Worm (Caenorhabditis elegans) whole organism, L4 larva: Measurements from ENCODE around the gene ndub-5.

Experiments
- F37D6.2 ChIP-seq: sonication (generic microtip); optimal IDR thresholded peaks from 2 replicates; lab custom pipeline; 2016; ENCODE audit warnings: mild to moderate bottlenecking, missing genetic modification characterization, missing compliant biosample characterization
- F49E8.2 ChIP-seq: sonication (generic microtip); optimal IDR thresholded peaks from 2 replicates; lab custom pipeline; 2016; ENCODE audit warnings: missing compliant biosample characterization, mild to moderate bottlenecking, missing genetic modification characterization, borderline replicate concordance
- Y105C5A.15 ChIP-seq: fragments of 200-800 bp; sonication (Bioruptor generic); IDR thresholded peaks from 2 replicates; pipeline ENCODE4 v1.3.6; 2022; ENCODE audit warnings: missing genetic modification characterization, missing compliant biosample characterization
- ZK337.2 ChIP-seq: fragments of 200-800 bp; sonication (Bioruptor generic); IDR thresholded peaks from 2 replicates; pipeline ENCODE4 v1.3.6; 2022; ENCODE audit warnings: missing genetic modification reagents, missing genetic modification characterization, missing compliant biosample characterization
- ZK546.5 ChIP-seq, 2 experiments: sonication (generic microtip); optimal IDR thresholded peaks; 2 replicates each; lab custom pipeline; 2017; ENCODE audit warnings: missing biosample characterization in 2 of 2, missing genetic modification characterization in 2 of 2
- aha-1 ChIP-seq: fragments of 150-350 bp; peaks from one replicate; lab custom pipeline; 2014; ENCODE audit warnings: missing biosample characterization, missing genetic modification characterization
- ceh-20 ChIP-seq: fragments of 200-800 bp; sonication (Bioruptor generic); IDR thresholded peaks from 2 replicates; pipeline ENCODE4 v1.3.6; 2022; ENCODE audit warnings: missing genetic modification reagents, missing genetic modification characterization, missing compliant biosample characterization
- ceh-28 ChIP-seq: fragments of 150-350 bp; optimal IDR thresholded peaks from 2 replicates; lab custom pipeline; 2014; ENCODE audit warnings: missing biosample characterization, missing genetic modification reagents, missing genetic modification characterization
- ceh-82 ChIP-seq: sonication (generic microtip); optimal IDR thresholded peaks from 2 replicates; lab custom pipeline; 2017; ENCODE audit warnings: missing biosample characterization, missing genetic modification characterization
- daf-19 ChIP-seq: fragments of 200-800 bp; sonication (Bioruptor generic); conservative IDR thresholded peaks from 2 replicates; pipeline ENCODE4 v1.3.6; 2022; ENCODE audit warnings: missing genetic modification characterization, missing compliant biosample characterization
- daf-8 ChIP-seq: fragments of 200-800 bp; sonication (Bioruptor generic); IDR thresholded peaks from 2 replicates; pipeline ENCODE4 v1.3.6; 2022; ENCODE audit warnings: missing genetic modification characterization, missing compliant biosample characterization
- dmd-6 ChIP-seq: fragments of 200-800 bp; sonication (Bioruptor generic); IDR thresholded peaks from 2 replicates; pipeline ENCODE4 v1.3.6; 2022; ENCODE audit warnings: missing genetic modification reagents, missing genetic modification characterization, missing compliant biosample characterization
- dpl-1 ChIP-seq: fragments of 150-350 bp; optimal IDR thresholded peaks from 2 replicates; lab custom pipeline; 2014; ENCODE audit warnings: missing biosample characterization, missing genetic modification reagents, missing genetic modification characterization
- duxl-1 ChIP-seq: sonication (generic microtip); optimal IDR thresholded peaks from 2 replicates; lab custom pipeline; 2016; ENCODE audit warnings: mild to moderate bottlenecking, missing genetic modification characterization, moderate library complexity, missing compliant biosample characterization; ENCODE audit not compliant: poor library complexity
- dve-1 ChIP-seq: sonication (generic microtip); optimal IDR thresholded peaks from 2 replicates; lab custom pipeline; 2017; ENCODE audit warnings: antibody characterized with exemption, mild to moderate bottlenecking, missing genetic modification characterization, missing compliant biosample characterization; ENCODE audit not compliant: insufficient read depth
- egl-27 ChIP-seq: sonication (generic microtip); optimal IDR thresholded peaks from 3 replicates; lab custom pipeline; 2017; ENCODE audit warnings: missing biosample characterization, missing genetic modification reagents, missing genetic modification characterization
- fkh-10 ChIP-seq: fragments of 150-350 bp; optimal IDR thresholded peaks from 2 replicates; lab custom pipeline; 2014; ENCODE audit warnings: missing biosample characterization, missing genetic modification reagents, missing genetic modification characterization
- fos-1 ChIP-seq: fragments of 150-350 bp; optimal IDR thresholded peaks from 2 replicates; lab custom pipeline; 2014; ENCODE audit warnings: missing biosample characterization, missing genetic modification characterization
- gei-8 ChIP-seq: fragments of 200-800 bp; sonication (Bioruptor generic); optimal IDR thresholded peaks from 2 replicates; lab custom pipeline; 2018; ENCODE audit warnings: mild to moderate bottlenecking, missing genetic modification characterization, missing compliant biosample characterization
- hif-1 ChIP-seq, 2 experiments: sonication (generic microtip); optimal IDR thresholded peaks; 2 replicates each; lab custom pipeline; 2016 to 2017; ENCODE audit warnings: missing compliant biosample characterization in 2 of 2, missing genetic modification characterization in 2 of 2, missing genetic modification reagents in 2 of 2, missing genotype in 2 of 2, mild to moderate bottlenecking in 1 of 2
- hlh-30 ChIP-seq: sonication (generic microtip); optimal IDR thresholded peaks from 2 replicates; lab custom pipeline; 2017; ENCODE audit warnings: antibody characterized with exemption, mild to moderate bottlenecking, missing genetic modification characterization, missing compliant biosample characterization; ENCODE audit not compliant: insufficient read depth
- hmg-1.1 ChIP-seq: fragments of 200-800 bp; sonication (Bioruptor generic); IDR thresholded peaks from 2 replicates; pipeline ENCODE4 v1.3.6; 2022; ENCODE audit warnings: missing genetic modification reagents, missing genetic modification characterization, missing compliant biosample characterization
- lin-1 ChIP-seq: fragments of 200-800 bp; sonication (Bioruptor generic); IDR thresholded peaks from 2 replicates; pipeline ENCODE4 v1.3.6; 2022; ENCODE audit warnings: missing genetic modification reagents, missing genetic modification characterization, missing compliant biosample characterization
- lin-13 ChIP-seq: fragments of 150-350 bp; optimal IDR thresholded peaks from 2 replicates; lab custom pipeline; 2014; ENCODE audit warnings: missing biosample characterization, missing genetic modification reagents, missing genetic modification characterization
- lin-15B ChIP-seq: fragments of 150-350 bp; sonication (generic microtip); optimal IDR thresholded peaks from 3 replicates; lab custom pipeline; 2014; ENCODE audit warnings: missing biosample characterization, missing genetic modification characterization
- lin-38 ChIP-seq: fragments of 200-800 bp; sonication (Bioruptor generic); IDR thresholded peaks from 2 replicates; pipeline ENCODE4 v1.3.6; 2022; ENCODE audit warnings: missing genetic modification reagents, missing genetic modification characterization, missing compliant biosample characterization
- lsy-2 ChIP-seq, 2 experiments: fragments of 150-350 bp in 1 of 2; sonication (generic microtip) in 1 of 2; optimal IDR thresholded peaks; 2 replicates each; lab custom pipeline; 2014 to 2017; ENCODE audit warnings: missing biosample characterization in 2 of 2, missing genetic modification characterization in 2 of 2
- madf-5 ChIP-seq, 2 experiments: fragments of 200-800 bp; sonication (Bioruptor generic); IDR thresholded peaks; 2 replicates each; pipeline ENCODE4 v1.3.6; 2022; ENCODE audit warnings: missing compliant biosample characterization in 2 of 2, missing genetic modification characterization in 2 of 2
- mdl-1 ChIP-seq, 2 experiments: fragments of 150-350 bp in 1 of 2; sonication (generic microtip) in 1 of 2; optimal IDR thresholded peaks; 2 replicates each; lab custom pipeline; 2014 to 2017; ENCODE audit warnings: missing biosample characterization in 2 of 2, missing genetic modification characterization in 2 of 2
- mep-1 ChIP-seq: fragments of 150-350 bp; sonication (generic microtip); optimal IDR thresholded peaks from 3 replicates; lab custom pipeline; 2014; ENCODE audit warnings: missing biosample characterization, missing genetic modification characterization
- mes-2 ChIP-seq: sonication (generic microtip); optimal IDR thresholded peaks from 2 replicates; lab custom pipeline; 2016; ENCODE audit warnings: missing genotype, mild to moderate bottlenecking, missing genetic modification characterization, missing compliant biosample characterization; ENCODE audit not compliant: poor library complexity, severe bottlenecking
- mxl-3 ChIP-seq: fragments of 200-800 bp; sonication (Bioruptor generic); optimal IDR thresholded peaks from 2 replicates; lab custom pipeline; 2018; ENCODE audit warnings: mild to moderate bottlenecking, missing genetic modification characterization, missing compliant biosample characterization
- nhr-111 ChIP-seq: fragments of 200-800 bp; sonication (Bioruptor generic); optimal IDR thresholded peaks from 2 replicates; lab custom pipeline; 2018; ENCODE audit warnings: mild to moderate bottlenecking, missing genetic modification characterization, missing compliant biosample characterization
- nhr-237 ChIP-seq: sonication (generic microtip); optimal IDR thresholded peaks from 2 replicates; lab custom pipeline; 2017; ENCODE audit warnings: missing biosample characterization, missing genetic modification characterization
- nhr-25 ChIP-seq: sonication (generic microtip); optimal IDR thresholded peaks from 2 replicates; lab custom pipeline; 2017; ENCODE audit warnings: missing genetic modification characterization, mild to moderate bottlenecking, missing compliant biosample characterization, antibody characterized with exemption, moderate library complexity, borderline replicate concordance; ENCODE audit not compliant: insufficient read depth
- nhr-41 ChIP-seq: fragments of 200-800 bp; sonication (Bioruptor generic); IDR thresholded peaks from 2 replicates; pipeline ENCODE4 v1.3.6; 2022; ENCODE audit warnings: missing genetic modification reagents, missing genetic modification characterization, missing compliant biosample characterization
- nhr-76 ChIP-seq: fragments of 150-350 bp; optimal IDR thresholded peaks from 2 replicates; lab custom pipeline; 2014; ENCODE audit warnings: missing biosample characterization, missing genetic modification characterization
- nhr-77 ChIP-seq: fragments of 150-350 bp; optimal IDR thresholded peaks from 2 replicates; lab custom pipeline; 2014; ENCODE audit warnings: missing biosample characterization, missing genetic modification characterization
- pha-4 ChIP-seq, 2 experiments: fragments of 150-350 bp in 1 of 2; fragments of 200-800 bp in 1 of 2; sonication (Bioruptor generic) in 1 of 2; IDR thresholded peaks in 1 of 2; optimal IDR thresholded peaks in 1 of 2; 2 replicates each; pipeline versions ENCODE4 v1.3.6 to Lab custom; 2014 to 2022; ENCODE audit warnings: missing genetic modification characterization in 2 of 2, missing genetic modification reagents in 2 of 2, missing biosample characterization in 1 of 2, missing compliant biosample characterization in 1 of 2
- php-3 ChIP-seq: fragments of 200-800 bp; sonication (Bioruptor generic); IDR thresholded peaks from 2 replicates; pipeline ENCODE4 v1.3.6; 2022; ENCODE audit warnings: missing genetic modification reagents, missing genetic modification characterization, missing compliant biosample characterization
- pqm-1 ChIP-seq: sonication (generic microtip); optimal IDR thresholded peaks from 2 replicates; lab custom pipeline; 2017; ENCODE audit warnings: missing biosample characterization, missing genetic modification characterization
- rbr-2 ChIP-seq: sonication (generic microtip); optimal IDR thresholded peaks from 2 replicates; lab custom pipeline; 2016; ENCODE audit warnings: missing genotype, missing genetic modification characterization, missing compliant biosample characterization
- sdz-12 ChIP-seq: fragments of 200-800 bp; sonication (Bioruptor generic); optimal IDR thresholded peaks from 2 replicates; lab custom pipeline; 2018; ENCODE audit warnings: mild to moderate bottlenecking, missing genetic modification characterization, missing compliant biosample characterization
- set-16 ChIP-seq: fragments of 200-800 bp; sonication (Bioruptor generic); IDR thresholded peaks from 2 replicates; pipeline ENCODE4 v1.3.6; 2022; ENCODE audit warnings: missing genetic modification reagents, missing genetic modification characterization, missing compliant biosample characterization
- tag-97 ChIP-seq: fragments of 200-800 bp; sonication (Bioruptor generic); IDR thresholded peaks from 2 replicates; pipeline ENCODE4 v1.3.6; 2022; ENCODE audit warnings: missing genetic modification characterization, missing compliant biosample characterization
- tra-1 ChIP-seq: fragments of 200-800 bp; sonication (Bioruptor generic); IDR thresholded peaks from 2 replicates; pipeline ENCODE4 v1.3.6; 2022; ENCODE audit warnings: missing genetic modification reagents, missing genetic modification characterization, missing compliant biosample characterization
- unc-130 ChIP-seq: sonication (generic microtip); optimal IDR thresholded peaks from 2 replicates; lab custom pipeline; 2016; ENCODE audit warnings: missing genetic modification reagents, missing genetic modification characterization, missing compliant biosample characterization
- unc-39 ChIP-seq: sonication (generic microtip); optimal IDR thresholded peaks from 2 replicates; lab custom pipeline; 2017; ENCODE audit warnings: missing biosample characterization, missing genetic modification characterization
- zfp-3 ChIP-seq: fragments of 200-800 bp; sonication (Bioruptor generic); conservative IDR thresholded peaks from 2 replicates; pipeline ENCODE4 v1.3.6; 2022; ENCODE audit warnings: missing genetic modification reagents, missing genetic modification characterization, missing compliant biosample characterization

ndub-5 gene

ce11 chrII:5649236-5650004 lies 41.7 kb downstream of the ndub-5 start, which contains the start of the genes sam-4, F59E12.17 and zyg-1 (continued):
- no peak for TF ChIP-seq tra-1 (GFP tag; lab: Robert Waterston, UW)
- TF ChIP-seq madf-5 (GFP tag; IDR thresholded peaks at IDR 0.05; lab: Robert Waterston, UW), result no peak
- TF ChIP-seq fkh-10, result peak; percentile 13
- no peak for TF ChIP-seq ceh-28
- TF ChIP-seq dve-1 (tag; lab: Kevin White, UChicago), result no peak
- no peak for TF ChIP-seq fos-1
- TF ChIP-seq lin-13 (GFP tag; lab: Kevin White, UChicago), result no peak
- no peak for TF ChIP-seq pha-4 (GFP tag; IDR thresholded peaks at IDR 0.05; lab: Robert Waterston, UW)
- TF ChIP-seq pha-4 (tag; optimal IDR thresholded peaks at IDR 0.05; lab: Kevin White, UChicago), result peak; percentile 70
- TF ChIP-seq dmd-6, result no peak
- TF ChIP-seq zfp-3 (GFP tag; lab: Robert Waterston, UW), result no peak
- TF ChIP-seq sdz-12 (GFP tag; lab: Kevin White, UChicago), result no peak
- peak; percentile 50 for TF ChIP-seq aha-1 (tag; lab: Kevin White, UChicago)
- TF ChIP-seq nhr-41 (GFP tag; lab: Robert Waterston, UW), result no peak
- TF ChIP-seq nhr-77 (tag; lab: Kevin White, UChicago), result peak; percentile 29
- no peak for TF ChIP-seq egl-27 (tag; lab: Kevin White, UChicago)
- peak; percentile 31 for TF ChIP-seq lin-15B (tag; lab: Kevin White, UChicago)
- no peak for TF ChIP-seq duxl-1
- no peak for TF ChIP-seq nhr-25 (tag; lab: Kevin White, UChicago)
- no peak for TF ChIP-seq gei-8 (GFP tag; lab: Kevin White, UChicago)
- no peak for TF ChIP-seq lin-1 (GFP tag; lab: Robert Waterston, UW)
- peak; percentile 53 for TF ChIP-seq hmg-1.1 (GFP tag; lab: Robert Waterston, UW)
- TF ChIP-seq hlh-30 (tag; lab: Kevin White, UChicago), result no peak
- TF ChIP-seq nhr-237, result no peak
- TF ChIP-seq Y105C5A.15 (GFP tag; lab: Robert Waterston, UW), result no peak
- no peak for TF ChIP-seq ZK546.5 (tag; optimal IDR thresholded peaks at IDR 0.05; lab: Kevin White, UChicago)
- TF ChIP-seq mdl-1 (tag; optimal IDR thresholded peaks at IDR 0.05; lab: Kevin White, UChicago), result peak in 1 of 2 experiments; percentile 9
- TF ChIP-seq unc-130 (GFP tag; lab: Kevin White, UChicago), result peak; percentile 88
- no peak for TF ChIP-seq mep-1 (tag; lab: Kevin White, UChicago)
- no peak for TF ChIP-seq pqm-1
- no peak for TF ChIP-seq ceh-20 (GFP tag; lab: Robert Waterston, UW)
- TF ChIP-seq rbr-2 (tag; lab: Kevin White, UChicago), result peak; percentile 24
- TF ChIP-seq dpl-1 (GFP tag; lab: Kevin White, UChicago), result peak; percentile 74
- TF ChIP-seq F49E8.2 (tag; lab: Kevin White, UChicago), result no peak
- TF ChIP-seq mes-2 (tag; lab: Kevin White, UChicago), result peak; percentile 94
- no peak for TF ChIP-seq set-16 (GFP tag; lab: Robert Waterston, UW)
- no peak for TF ChIP-seq daf-8 (GFP tag; lab: Robert Waterston, UW)
- TF ChIP-seq php-3 (GFP tag; lab: Robert Waterston, UW), result no peak
- TF ChIP-seq unc-39 (tag; lab: Kevin White, UChicago), result no peak
- no peak for TF ChIP-seq ceh-82
- peak in 1 of 2 experiments; percentile 81 for TF ChIP-seq lsy-2 (tag; optimal IDR thresholded peaks at IDR 0.05; lab: Kevin White, UChicago)
- peak; percentile 92 for TF ChIP-seq lin-38 (GFP tag; lab: Robert Waterston, UW)
- no peak for TF ChIP-seq mxl-3
- no peak for TF ChIP-seq daf-19 (GFP tag; lab: Robert Waterston, UW)
- TF ChIP-seq tag-97 (GFP tag; lab: Robert Waterston, UW), result no peak
- TF ChIP-seq nhr-76 (tag; lab: Kevin White, UChicago), result no peak
- no peak for TF ChIP-seq nhr-111 (GFP tag; lab: Kevin White, UChicago)
- TF ChIP-seq ZK337.2 (GFP tag; lab: Robert Waterston, UW), result no peak
- peak in 1 of 2 experiments; percentile 70 for TF ChIP-seq hif-1 (tag; optimal IDR thresholded peaks at IDR 0.05; lab: Kevin White, UChicago)
- no peak for TF ChIP-seq F37D6.2 (tag; lab: Kevin White, UChicago)
